Worm (Caenorhabditis elegans) whole organism, midembryonic: ENCODE data around the gene F20D6.12.

Experiments used
- T22C8.4 ChIP-seq: fragments of 200-800 bp; sonication (Bioruptor generic); IDR thresholded peaks from 2 replicates; pipeline ENCODE4 v1.3.6; 2022; ENCODE audit warnings: missing genetic modification characterization, missing compliant biosample characterization
- cog-1 ChIP-seq: sonication (generic microtip); optimal IDR thresholded peaks from 2 replicates; lab custom pipeline; 2016; ENCODE audit warnings: missing genetic modification characterization, missing compliant biosample characterization
- flt-1 ChIP-seq: fragments of 200-800 bp; sonication (Bioruptor generic); IDR thresholded peaks from 2 replicates; pipeline ENCODE4 v1.3.6; 2022; ENCODE audit warnings: missing genetic modification characterization, missing compliant biosample characterization
- klf-2 ChIP-seq: fragments of 200-800 bp; sonication (Bioruptor generic); conservative IDR thresholded peaks from 2 replicates; pipeline ENCODE4 v1.3.6; 2022; ENCODE audit warnings: missing genetic modification reagents, missing genetic modification characterization, missing compliant biosample characterization
- med-1 ChIP-seq: sonication (generic microtip); optimal IDR thresholded peaks from 2 replicates; lab custom pipeline; 2017; ENCODE audit warnings: missing genetic modification characterization, mild to moderate bottlenecking, missing compliant biosample characterization, antibody characterized with exemption, missing genetic modification reagents; ENCODE audit not compliant: insufficient read depth
- ref-1 ChIP-seq: fragments of 200-800 bp; sonication (Bioruptor generic); conservative IDR thresholded peaks from 2 replicates; pipeline ENCODE4 v1.3.6; 2022; ENCODE audit warnings: missing genetic modification reagents, missing genetic modification characterization, missing compliant biosample characterization
- tab-1 ChIP-seq: fragments of 200-800 bp; sonication (Bioruptor generic); IDR thresholded peaks from 2 replicates; pipeline ENCODE4 v1.3.6; 2022; ENCODE audit warnings: missing genetic modification characterization, missing compliant biosample characterization
- ztf-23 ChIP-seq: fragments of 200-800 bp; sonication (Bioruptor generic); IDR thresholded peaks from 2 replicates; pipeline ENCODE4 v1.3.6; 2022; ENCODE audit warnings: missing genetic modification reagents, missing genetic modification characterization, missing compliant biosample characterization
- ztf-29 ChIP-seq: fragments of 200-800 bp; sonication (Bioruptor generic); IDR thresholded peaks from 2 replicates; pipeline ENCODE4 v1.3.6; 2022; ENCODE audit warnings: missing genetic modification reagents, missing genetic modification characterization, missing compliant biosample characterization

Gene F20D6.12

DNA sequence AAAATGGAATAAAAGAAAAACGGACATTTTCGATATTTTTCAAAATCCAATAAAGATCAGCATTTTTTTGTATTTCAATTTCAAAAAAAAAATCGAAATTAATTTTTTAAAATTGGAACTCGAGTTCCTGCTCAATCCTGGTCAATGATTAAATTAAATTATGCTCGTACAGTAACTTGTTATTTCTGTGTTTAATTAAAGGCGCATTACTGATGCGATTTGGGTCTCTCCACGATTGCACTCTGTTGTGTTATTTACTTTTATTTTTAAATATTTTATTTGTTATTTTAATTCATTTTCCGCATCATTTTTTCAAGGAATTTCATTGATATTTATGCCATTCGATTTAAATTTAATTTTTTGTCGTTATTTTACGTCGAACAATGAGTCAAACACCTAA is 11.6 kb downstream of the F20D6.12 start:
- TF ChIP-seq ztf-29 = no peak
- no peak for TF ChIP-seq T22C8.4 (GFP tag; lab: Robert Waterston, UW)

DNA sequence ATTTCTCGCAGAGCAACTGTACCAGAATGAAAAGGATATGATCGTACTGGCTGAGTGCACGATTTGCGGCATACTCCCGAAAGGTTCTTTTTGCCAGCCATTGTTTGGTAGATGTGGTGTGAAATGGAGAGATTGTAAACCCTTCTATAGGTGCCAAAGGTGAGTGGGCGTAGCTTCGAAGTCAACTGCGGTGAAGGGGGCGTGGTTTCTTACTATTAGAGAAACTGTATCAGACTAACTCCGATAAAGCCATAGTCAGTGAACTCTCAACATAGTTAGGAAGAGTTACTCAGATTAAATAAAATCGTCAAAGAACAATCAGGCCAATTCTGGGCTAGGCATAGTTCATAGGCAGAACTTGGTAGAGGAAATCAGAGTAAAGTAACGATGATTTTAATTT is 12.6 kb downstream of the F20D6.12 start, which contains the start of gene F20D6.9:
F20D6.9 (minus strand) TSS at position 101 of the 400 bp plus-strand sequence.
- TF ChIP-seq T22C8.4 (GFP tag; lab: Robert Waterston, UW) = no peak
- TF ChIP-seq tab-1 = no peak
- no peak for TF ChIP-seq ztf-23 (GFP tag; lab: Robert Waterston, UW)
- TF ChIP-seq med-1 (GFP tag; lab: Kevin White, UChicago) = no peak
- no peak for TF ChIP-seq flt-1 (GFP tag; lab: Robert Waterston, UW)
- TF ChIP-seq klf-2 (GFP tag; lab: Robert Waterston, UW) = no peak
- TF ChIP-seq ztf-29 = no peak
- no peak for TF ChIP-seq ref-1 (GFP tag; lab: Robert Waterston, UW)
- no peak for TF ChIP-seq cog-1 (tag; lab: Kevin White, UChicago)

DNA sequence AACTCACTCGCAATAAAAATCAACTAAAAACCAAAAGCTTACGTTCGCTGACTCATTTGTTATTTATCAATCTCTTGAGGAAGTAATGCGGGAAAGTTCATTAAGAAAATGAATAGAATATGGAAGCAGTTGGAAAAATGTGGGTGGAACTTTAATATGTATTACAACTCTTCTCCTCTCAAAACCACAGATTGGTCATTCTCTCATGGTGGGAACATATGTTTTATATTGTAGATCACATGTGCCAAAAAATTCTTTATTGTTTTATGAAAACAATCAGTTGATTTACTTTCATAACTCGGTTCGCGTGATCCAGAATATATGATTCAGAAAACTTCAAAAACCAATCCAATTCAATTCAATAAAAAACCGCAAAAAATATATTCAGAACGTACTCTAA is 18.2 kb downstream of the F20D6.12 start:
- TF ChIP-seq klf-2 (GFP tag; lab: Robert Waterston, UW) (no peak), flt-1 (GFP tag; lab: Robert Waterston, UW) (no peak), T22C8.4 (GFP tag; lab: Robert Waterston, UW) (no peak), ref-1 (GFP tag; lab: Robert Waterston, UW) (no peak), ztf-29 (no peak), cog-1 (tag; lab: Kevin White, UChicago) (no peak), tab-1 (no peak), ztf-23 (GFP tag; lab: Robert Waterston, UW) (no peak), med-1 (GFP tag; lab: Kevin White, UChicago) (no peak)

ce11 chrV:8170300-8170699 is 19.6 kb downstream of the F20D6.12 start:
- no peak for TF ChIP-seq ztf-23 (GFP tag; lab: Robert Waterston, UW)
- TF ChIP-seq ztf-29 = no peak
- no peak for TF ChIP-seq tab-1
- TF ChIP-seq ref-1 (GFP tag; lab: Robert Waterston, UW) = no peak
- TF ChIP-seq med-1 (GFP tag; lab: Kevin White, UChicago) = no peak
- TF ChIP-seq flt-1 (GFP tag; lab: Robert Waterston, UW) = no peak
- no peak for TF ChIP-seq T22C8.4 (GFP tag; lab: Robert Waterston, UW)
- no peak for TF ChIP-seq cog-1 (tag; lab: Kevin White, UChicago)
- TF ChIP-seq klf-2 (GFP tag; lab: Robert Waterston, UW) = no peak

- TF ChIP-seq tab-1 = no peak
- TF ChIP-seq flt-1 (GFP tag; lab: Robert Waterston, UW) = no peak
- no peak for TF ChIP-seq ztf-29
- TF ChIP-seq ref-1 (GFP tag; lab: Robert Waterston, UW) = no peak
- no peak for TF ChIP-seq cog-1 (tag; lab: Kevin White, UChicago)
- TF ChIP-seq ztf-23 (GFP tag; lab: Robert Waterston, UW) = no peak
- no peak for TF ChIP-seq klf-2 (GFP tag; lab: Robert Waterston, UW)
- no peak for TF ChIP-seq med-1 (GFP tag; lab: Kevin White, UChicago)
- TF ChIP-seq T22C8.4 (GFP tag; lab: Robert Waterston, UW) = no peak
Observed at ce11 chrV:8169150-8169549, 20.8 kb downstream of the F20D6.12 start.

DNA sequence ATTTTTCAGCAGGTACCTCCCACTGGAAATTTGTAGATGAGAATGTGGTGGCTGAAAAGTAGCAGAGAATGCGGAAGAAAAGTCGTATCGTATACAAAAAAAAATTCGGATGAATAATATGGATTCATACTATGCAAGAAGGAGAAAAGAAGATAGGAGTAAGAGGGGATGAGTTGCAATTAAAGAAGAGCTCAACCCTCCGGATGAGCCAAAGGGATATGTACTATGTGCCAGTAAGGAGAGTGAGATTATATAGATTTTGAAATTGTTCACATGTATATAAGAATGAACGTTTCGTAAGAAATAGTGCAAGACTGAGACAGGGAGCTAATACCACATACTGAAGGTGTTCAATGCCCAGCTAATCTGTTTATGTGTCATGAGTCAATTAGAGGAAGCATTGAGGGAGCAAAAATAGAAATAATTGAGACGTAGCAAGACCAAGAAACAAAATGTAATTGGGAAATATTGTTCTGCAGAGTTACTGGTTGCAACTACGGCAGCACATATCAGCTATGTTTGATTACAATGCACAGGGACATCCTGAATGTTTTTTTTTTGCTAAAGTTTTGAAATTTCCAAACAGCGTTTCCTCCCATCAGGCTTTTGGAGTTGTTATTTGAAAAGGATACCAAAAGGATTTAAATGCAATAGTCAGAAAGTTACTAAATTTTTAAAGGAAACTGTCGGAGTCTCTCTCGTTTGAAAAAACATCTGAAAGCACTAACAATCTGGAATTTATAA is 21.5 kb downstream of the F20D6.12 start, which contains the start of gene F20D6.8:
F20D6.8 (minus strand) TSS at position 51 of the 744 bp plus-strand sequence.
- TF ChIP-seq tab-1 (no peak), cog-1 (tag; lab: Kevin White, UChicago) (no peak), flt-1 (GFP tag; lab: Robert Waterston, UW) (no peak), T22C8.4 (GFP tag; lab: Robert Waterston, UW) (no peak), med-1 (GFP tag; lab: Kevin White, UChicago) (no peak)

ce11 chrV:8163199-8163598 is 26.7 kb downstream of the F20D6.12 start:
- TF ChIP-seq ref-1 (GFP tag; lab: Robert Waterston, UW) (no peak), cog-1 (tag; lab: Kevin White, UChicago) (no peak), ztf-23 (GFP tag; lab: Robert Waterston, UW) (no peak), med-1 (GFP tag; lab: Kevin White, UChicago) (no peak), ztf-29 (no peak), flt-1 (GFP tag; lab: Robert Waterston, UW) (no peak), klf-2 (GFP tag; lab: Robert Waterston, UW) (no peak)

DNA sequence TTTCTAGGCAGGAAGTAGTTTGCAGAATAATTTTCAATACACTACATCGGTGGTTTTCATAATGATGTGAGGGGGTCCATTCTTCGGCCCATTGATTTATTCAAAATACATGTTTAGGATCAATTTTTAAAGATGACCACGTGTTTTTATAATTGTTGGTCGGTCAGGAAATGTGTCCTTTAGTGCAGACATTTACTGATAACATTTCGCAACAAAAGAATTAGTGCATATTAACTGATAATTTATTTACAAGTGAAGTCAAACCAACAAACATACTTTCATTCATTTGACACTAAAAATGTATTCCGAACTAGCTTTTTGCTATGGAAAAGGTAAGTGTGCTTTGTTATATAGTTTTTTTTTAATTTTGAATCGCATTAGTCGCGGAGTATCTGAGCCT is 28.2 kb downstream of the F20D6.12 start, which contains the start of gene F20D6.5:
F20D6.5 (plus strand) TSS at position 259 of the 400 bp plus-strand sequence.
- TF ChIP-seq ztf-23 (GFP tag; lab: Robert Waterston, UW) = no peak

DNA sequence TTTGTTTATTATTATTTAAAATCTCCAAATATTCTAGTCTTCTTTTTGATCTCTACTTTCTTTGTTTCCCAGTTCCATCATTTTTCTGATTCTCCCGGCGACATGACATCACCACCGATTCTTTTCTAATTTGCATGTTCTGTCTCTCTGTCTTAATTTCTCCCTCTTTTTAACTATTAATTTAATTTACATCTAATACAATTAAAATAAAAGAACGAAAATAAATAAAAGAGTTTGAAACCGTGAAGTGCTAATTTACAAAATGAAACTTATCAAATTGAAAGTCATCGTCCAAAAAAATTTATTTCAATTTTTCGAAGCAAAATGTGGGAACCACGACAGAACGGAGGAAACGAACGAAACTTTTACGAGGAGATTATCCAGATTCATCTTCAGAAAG is 30.3 kb downstream of the F20D6.12 start, which contains the start of gene F20D6.6:
F20D6.6 (plus strand) TSS at position 301 of the 400 bp plus-strand sequence.
- TF ChIP-seq med-1 (GFP tag; lab: Kevin White, UChicago) (no peak), ztf-29 (no peak), flt-1 (GFP tag; lab: Robert Waterston, UW) (no peak), tab-1 (no peak)

DNA sequence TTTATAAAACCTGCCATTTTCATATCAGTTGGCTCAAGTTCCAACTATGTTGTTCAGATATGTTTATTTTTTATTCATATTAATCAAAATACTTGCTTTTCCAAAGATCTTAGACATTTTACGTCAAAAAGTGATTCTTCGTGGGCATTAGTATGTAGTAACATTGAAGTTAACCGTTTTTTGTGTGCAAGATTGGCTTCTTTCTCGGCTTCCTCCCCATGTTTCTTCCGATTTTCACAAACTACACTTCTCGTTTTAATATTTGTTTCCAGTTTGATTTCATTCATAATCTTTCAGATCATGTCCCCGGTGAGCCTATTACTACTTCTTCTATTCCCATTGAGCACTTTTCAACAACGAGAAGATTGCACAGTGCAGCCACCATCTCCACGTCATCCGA is 32.5 kb downstream of the F20D6.12 start, which contains the start of gene sul-2:
sul-2 (plus strand) TSS at position 301 of the 400 bp plus-strand sequence.
- TF ChIP-seq ref-1 (GFP tag; lab: Robert Waterston, UW) = no peak
- no peak for TF ChIP-seq klf-2 (GFP tag; lab: Robert Waterston, UW)
- no peak for TF ChIP-seq ztf-23 (GFP tag; lab: Robert Waterston, UW)
- TF ChIP-seq cog-1 (tag; lab: Kevin White, UChicago) = no peak
- TF ChIP-seq ztf-29 = no peak
- TF ChIP-seq tab-1 = no peak
- no peak for TF ChIP-seq T22C8.4 (GFP tag; lab: Robert Waterston, UW)
- TF ChIP-seq flt-1 (GFP tag; lab: Robert Waterston, UW) = no peak
